Fruit fly (Drosophila melanogaster) whole organism, embryonic: Measurements from ENCODE around the gene Actn3.

Experiments
- Ada2b ChIP-seq: fragments of 200-800 bp; sonication (Bioruptor generic); IDR thresholded peaks from 2 replicates; pipeline ENCODE4 v1.3.6; 2022; ENCODE audit warnings: missing biosample characterization, missing genetic modification characterization
- CG10147 ChIP-seq: fragments of 200-800 bp; sonication (Bioruptor generic); optimal IDR thresholded peaks from 2 replicates; lab custom pipeline; 2019; ENCODE audit warnings: missing biosample characterization, mild to moderate bottlenecking, missing genetic modification characterization, moderate library complexity
- CG10209 ChIP-seq: fragments of 200-800 bp; sonication (Bioruptor generic); optimal IDR thresholded peaks from 3 replicates; lab custom pipeline; 2017; ENCODE audit warnings: missing biosample characterization, mild to moderate bottlenecking, missing genetic modification characterization, missing genetic modification reagents
- CG10431 ChIP-seq: fragments of 200-800 bp; sonication (Bioruptor generic); optimal IDR thresholded peaks from 3 replicates; lab custom pipeline; 2018; ENCODE audit warnings: missing biosample characterization, mild to moderate bottlenecking, missing genetic modification characterization
- CG10543 ChIP-seq: fragments of 200-800 bp; sonication (Bioruptor generic); optimal IDR thresholded peaks from 3 replicates; lab custom pipeline; 2017; ENCODE audit warnings: missing biosample characterization, mild to moderate bottlenecking, missing genetic modification characterization, moderate library complexity
- CG11247 ChIP-seq: fragments of 200-800 bp; sonication (Bioruptor generic); IDR thresholded peaks from 2 replicates; pipeline ENCODE4 v1.3.6; 2022; ENCODE audit warnings: missing biosample characterization, missing genetic modification characterization
- CG11723 ChIP-seq: fragments of 200-800 bp; sonication (Bioruptor generic); optimal IDR thresholded peaks from 2 replicates; lab custom pipeline; 2017; ENCODE audit warnings: missing biosample characterization, mild to moderate bottlenecking, missing genetic modification characterization
- CG1233 ChIP-seq: fragments of 200-800 bp; sonication (Bioruptor generic); optimal IDR thresholded peaks from 4 replicates; lab custom pipeline; 2018; ENCODE audit warnings: missing biosample characterization, mild to moderate bottlenecking, missing genetic modification characterization
- CG13296 ChIP-seq: fragments of 200-800 bp; sonication (Bioruptor generic); optimal IDR thresholded peaks from 3 replicates; lab custom pipeline; 2018; ENCODE audit warnings: missing biosample characterization, mild to moderate bottlenecking, missing genetic modification characterization
- CG14965 ChIP-seq: fragments of 200-800 bp; sonication (Bioruptor generic); optimal IDR thresholded peaks from 2 replicates; lab custom pipeline; 2016; ENCODE audit warnings: missing biosample characterization, missing genetic modification characterization, borderline replicate concordance
- CG15269 ChIP-seq: fragments of 200-800 bp; sonication (Bioruptor generic); optimal IDR thresholded peaks from 2 replicates; lab custom pipeline; 2018; ENCODE audit warnings: missing biosample characterization, mild to moderate bottlenecking, missing genetic modification characterization, moderate library complexity
- CG1602 ChIP-seq: fragments of 200-800 bp; sonication (Bioruptor generic); optimal IDR thresholded peaks from 3 replicates; lab custom pipeline; 2016; ENCODE audit warnings: missing biosample characterization, missing genetic modification characterization
- CG17802 ChIP-seq: fragments of 200-800 bp; sonication (Bioruptor generic); optimal IDR thresholded peaks from 2 replicates; lab custom pipeline; 2018; ENCODE audit warnings: missing biosample characterization, mild to moderate bottlenecking, missing genetic modification characterization, moderate library complexity
- CG30020 ChIP-seq: fragments of 200-800 bp; optimal IDR thresholded peaks from 2 replicates; lab custom pipeline; 2019; ENCODE audit warnings: missing biosample characterization, mild to moderate bottlenecking, missing genetic modification characterization, moderate library complexity
- CG3065 ChIP-seq: fragments of 200-800 bp; sonication (Bioruptor generic); optimal IDR thresholded peaks from 2 replicates; lab custom pipeline; 2016; ENCODE audit warnings: missing biosample characterization, missing genetic modification characterization
- CG3163 ChIP-seq: fragments of 200-800 bp; sonication (Bioruptor generic); optimal IDR thresholded peaks from 3 replicates; lab custom pipeline; 2016; ENCODE audit warnings: missing biosample characterization, missing genetic modification characterization
- CG4707 ChIP-seq: fragments of 200-800 bp; sonication (Bioruptor generic); optimal IDR thresholded peaks from 2 replicates; lab custom pipeline; 2018; ENCODE audit warnings: missing biosample characterization, mild to moderate bottlenecking, missing genetic modification characterization, moderate library complexity
- CG6791 ChIP-seq: fragments of 200-800 bp; sonication (Bioruptor generic); IDR thresholded peaks from 3 replicates; pipeline ENCODE4 v1.3.6; 2022; ENCODE audit warnings: missing biosample characterization, missing genetic modification characterization; ENCODE audit not compliant: partially characterized antibody
- CG8388 ChIP-seq: fragments of 200-800 bp; sonication (Bioruptor generic); optimal IDR thresholded peaks from 2 replicates; lab custom pipeline; 2019; ENCODE audit warnings: missing biosample characterization, mild to moderate bottlenecking, missing genetic modification characterization, moderate library complexity
- CG9437 ChIP-seq: fragments of 200-800 bp; sonication (Bioruptor generic); optimal IDR thresholded peaks from 2 replicates; lab custom pipeline; 2018; ENCODE audit warnings: missing biosample characterization, mild to moderate bottlenecking, missing genetic modification characterization
- D19A ChIP-seq: fragments of 200-800 bp; optimal IDR thresholded peaks from 3 replicates; lab custom pipeline; 2019; ENCODE audit warnings: missing biosample characterization, mild to moderate bottlenecking, missing genetic modification characterization, moderate library complexity
- Fer3 ChIP-seq: fragments of 200-800 bp; sonication (Bioruptor generic); optimal IDR thresholded peaks from 2 replicates; lab custom pipeline; 2018; ENCODE audit warnings: missing biosample characterization, mild to moderate bottlenecking, missing genetic modification characterization, moderate library complexity
- HmgZ ChIP-seq: fragments of 200-800 bp; sonication (Bioruptor generic); optimal IDR thresholded peaks from 2 replicates; lab custom pipeline; 2018; ENCODE audit warnings: missing biosample characterization, mild to moderate bottlenecking, missing genetic modification characterization
- Hr3 ChIP-seq: fragments of 200-800 bp; sonication (Bioruptor generic); optimal IDR thresholded peaks from 3 replicates; lab custom pipeline; 2016; ENCODE audit warnings: missing biosample characterization, missing genetic modification characterization
- Hr51 ChIP-seq, 2 experiments: fragments of 200-800 bp; sonication (Bioruptor generic); optimal IDR thresholded peaks; 2 replicates in 1 of 2; 3 replicates in 1 of 2; lab custom pipeline; 2016 to 2018; ENCODE audit warnings: missing biosample characterization in 2 of 2, missing genetic modification characterization in 2 of 2, mild to moderate bottlenecking in 1 of 2, moderate library complexity in 1 of 2
- NfI ChIP-seq: fragments of 200-800 bp; sonication (Bioruptor generic); optimal IDR thresholded peaks from 3 replicates; lab custom pipeline; 2018; ENCODE audit warnings: missing biosample characterization, mild to moderate bottlenecking, missing genetic modification characterization, moderate library complexity
- Ravus ChIP-seq: fragments of 200-800 bp; sonication (Bioruptor generic); IDR thresholded peaks from 2 replicates; pipeline ENCODE4 v1.3.6; 2022; ENCODE audit warnings: missing biosample characterization, missing genetic modification characterization
- Side ChIP-seq: fragments of 200-800 bp; sonication (Bioruptor generic); optimal IDR thresholded peaks from 2 replicates; lab custom pipeline; 2016; ENCODE audit warnings: missing biosample characterization, missing genetic modification characterization
- Trl ChIP-seq, 3 experiments: fragments of >200 bp in 2 of 3; fragments of 200-800 bp in 1 of 3; sonication (Bioruptor generic) in 1 of 3; optimal IDR thresholded peaks; 2 replicates in 1 of 3; 3 replicates in 2 of 3; lab custom pipeline; 2016 to 2017; ENCODE audit warnings: missing biosample characterization in 1 of 3, missing genetic modification characterization in 1 of 3
- amos ChIP-seq: fragments of 200-800 bp; sonication (Bioruptor generic); IDR thresholded peaks from 2 replicates; pipeline ENCODE4 v1.3.6; 2022; ENCODE audit warnings: missing biosample characterization, missing genetic modification characterization; ENCODE audit not compliant: partially characterized antibody
- crc ChIP-seq: fragments of 200-800 bp; sonication (Bioruptor generic); optimal IDR thresholded peaks from 2 replicates; lab custom pipeline; 2016; ENCODE audit warnings: missing biosample characterization, missing genetic modification characterization
- crol ChIP-seq: fragments of 200-800 bp; sonication (Bioruptor generic); IDR thresholded peaks from 2 replicates; pipeline ENCODE4 v1.3.6; 2022; ENCODE audit warnings: missing biosample characterization, missing genetic modification characterization
- danr ChIP-seq: fragments of 200-800 bp; sonication (Bioruptor generic); IDR thresholded peaks from 2 replicates; pipeline ENCODE4 v1.3.6; 2022; ENCODE audit warnings: missing biosample characterization, missing genetic modification characterization
- dati ChIP-seq: fragments of 200-800 bp; sonication (Bioruptor generic); IDR thresholded peaks from 2 replicates; pipeline ENCODE4 v1.3.6; 2022; ENCODE audit warnings: missing biosample characterization, missing genetic modification characterization
- en ChIP-seq: fragments of 200-800 bp; sonication (Bioruptor generic); optimal IDR thresholded peaks from 2 replicates; lab custom pipeline; 2016; ENCODE audit warnings: missing biosample characterization, missing genetic modification characterization
- gcm2 ChIP-seq: fragments of 200-800 bp; sonication (Bioruptor generic); optimal IDR thresholded peaks from 2 replicates; lab custom pipeline; 2016; ENCODE audit warnings: missing biosample characterization, missing genetic modification characterization
- her ChIP-seq: fragments of 200-800 bp; sonication (Bioruptor generic); optimal IDR thresholded peaks from 2 replicates; lab custom pipeline; 2016; ENCODE audit warnings: missing biosample characterization, missing genetic modification characterization
- lilli ChIP-seq: fragments of 200-800 bp; sonication (Bioruptor generic); optimal IDR thresholded peaks from 3 replicates; lab custom pipeline; 2016; ENCODE audit warnings: missing biosample characterization, missing genetic modification characterization
- mam ChIP-seq: fragments of 200-800 bp; sonication (Bioruptor generic); optimal IDR thresholded peaks from 3 replicates; lab custom pipeline; 2016; ENCODE audit warnings: missing biosample characterization, missing genetic modification characterization
- nau ChIP-seq: fragments of 200-800 bp; sonication (Bioruptor generic); optimal IDR thresholded peaks from 3 replicates; lab custom pipeline; 2017; ENCODE audit warnings: missing biosample characterization, mild to moderate bottlenecking, missing genetic modification characterization, missing genetic modification reagents
- nerfin-2 ChIP-seq: fragments of 200-800 bp; sonication (Bioruptor generic); IDR thresholded peaks from 2 replicates; pipeline ENCODE4 v1.3.6; 2022; ENCODE audit warnings: missing biosample characterization, missing genetic modification characterization; ENCODE audit not compliant: partially characterized antibody
- pan ChIP-seq, 4 experiments: fragments of >200 bp in 3 of 4; fragments of 200-800 bp in 1 of 4; sonication (Bioruptor generic) in 1 of 4; optimal IDR thresholded peaks in 3 of 4; IDR thresholded peaks in 1 of 4; 2 replicates each; pipeline versions ENCODE4 v1.3.6 to Lab custom; 2017 to 2022; ENCODE audit warnings: missing biosample characterization in 2 of 4, missing genetic modification characterization in 2 of 4, mixed read lengths in 1 of 4
- pum ChIP-seq: fragments of 200-800 bp; sonication (Bioruptor generic); optimal IDR thresholded peaks from 2 replicates; lab custom pipeline; 2016; ENCODE audit warnings: missing biosample characterization, missing genetic modification characterization
- schlank ChIP-seq: fragments of 200-800 bp; sonication (Bioruptor generic); optimal IDR thresholded peaks from 2 replicates; lab custom pipeline; 2018; ENCODE audit warnings: missing biosample characterization, mild to moderate bottlenecking, missing genetic modification characterization
- sna ChIP-seq: fragments of 200-800 bp; sonication (Bioruptor generic); IDR thresholded peaks from 2 replicates; pipeline ENCODE4 v1.3.6; 2022; ENCODE audit warnings: missing biosample characterization, missing genetic modification characterization; ENCODE audit not compliant: partially characterized antibody
- trh ChIP-seq: fragments of 200-800 bp; sonication (Bioruptor generic); optimal IDR thresholded peaks from 2 replicates; lab custom pipeline; 2016; ENCODE audit warnings: missing biosample characterization, missing genetic modification characterization
- vfl ChIP-seq: fragments of 200-800 bp; sonication (Bioruptor generic); optimal IDR thresholded peaks from 2 replicates; lab custom pipeline; 2016; ENCODE audit warnings: missing biosample characterization, missing genetic modification characterization

Actn3 gene

dm6 chr3R:16957759-16958536 is 19.6 kb downstream of the Actn3 start (continued):
- TF ChIP-seq CG3163 (GFP tag; lab: Kevin White, UChicago) (no peak), CG30020 (tag; lab: Kevin White, UChicago) (no peak), CG4707 (GFP tag; lab: Kevin White, UChicago) (peak; percentile 49), CG15269 (tag; lab: Kevin White, UChicago) (peak; percentile 84), CG9437 (GFP tag; lab: Kevin White, UChicago) (peak; percentile 92), lilli (GFP tag; lab: Kevin White, UChicago) (peak; percentile 35), HmgZ (tag; lab: Kevin White, UChicago) (no peak), Trl (optimal IDR thresholded peaks at IDR 0.05; lab: Kevin White, UChicago) (no peak), Trl (GFP tag; optimal IDR thresholded peaks at IDR 0.05; lab: Kevin White, UChicago) (peak; percentile 19), CG1233 (GFP tag; lab: Kevin White, UChicago) (peak; percentile 84), crc (no peak), CG11723 (GFP tag; lab: Kevin White, UChicago) (peak; percentile 67), sna (no peak), CG10543 (GFP tag; lab: Kevin White, UChicago) (peak; percentile 87), CG17802 (tag; lab: Kevin White, UChicago) (peak; percentile 15), pum (peak; percentile 46), mam (GFP tag; lab: Kevin White, UChicago) (peak; percentile 14), pan (optimal IDR thresholded peaks at IDR 0.05; lab: Kevin White, UChicago) (no peak), pan (GFP tag; optimal IDR thresholded peaks at IDR 0.05 in 1 of 2, IDR thresholded peaks at IDR 0.05 in 1 of 2) (peak in 1 of 2 experiments; percentile 70), CG6791 (GFP tag; lab: Robert Waterston, UW) (no peak), nerfin-2 (GFP tag; lab: Robert Waterston, UW) (no peak), CG1602 (peak; percentile 84), CG11247 (0 out of 2 replicates have a peak, but pooled peaks have one; percentile 42), Side (GFP tag; lab: Kevin White, UChicago) (no peak), her (no peak), Ravus (GFP tag; lab: Robert Waterston, UW) (peak; percentile 7; the same call in 1 of the 2 replicates), schlank (tag; lab: Kevin White, UChicago) (no peak), en (GFP tag; lab: Kevin White, UChicago) (no peak), D19A (tag; lab: Kevin White, UChicago) (peak; percentile 84), CG8388 (GFP tag; lab: Kevin White, UChicago) (peak; percentile 87), CG10431 (GFP tag; lab: Kevin White, UChicago) (peak; percentile 64), gcm2 (no peak), trh (peak; percentile 43), Hr51 (GFP tag; optimal IDR thresholded peaks at IDR 0.05; lab: Kevin White, UChicago) (peak in 1 of 2 experiments; percentile 89), CG13296 (GFP tag; lab: Kevin White, UChicago) (peak; percentile 82), nau (GFP tag; lab: Kevin White, UChicago) (no peak), NfI (GFP tag; lab: Kevin White, UChicago) (peak; percentile 71), danr (GFP tag; lab: Robert Waterston, UW) (peak; percentile 52; the same call in 1 of the 2 replicates), crol (GFP tag; lab: Robert Waterston, UW) (0 out of 2 replicates have a peak, but pooled peaks have one; percentile 21), dati (GFP tag; lab: Robert Waterston, UW) (no peak), Hr3 (GFP tag; lab: Kevin White, UChicago) (peak; percentile 87), CG10209 (GFP tag; lab: Kevin White, UChicago) (peak; percentile 90), Ada2b (GFP tag; lab: Robert Waterston, UW) (peak; percentile 51), Fer3 (tag; lab: Kevin White, UChicago) (no peak), CG14965 (GFP tag; lab: Kevin White, UChicago) (no peak), vfl (no peak), CG10147 (GFP tag; lab: Kevin White, UChicago) (no peak), amos (GFP tag; lab: Robert Waterston, UW) (peak; percentile 12; the same call in 1 of the 2 replicates), CG3065 (GFP tag; lab: Kevin White, UChicago) (peak; percentile 42)
